Fruit fly (Drosophila melanogaster) whole organism, embryonic: ENCODE results near the gene Rab5.

Experiments used
- Atf3 ChIP-seq: fragments of 200-800 bp; sonication (Bioruptor generic); optimal IDR thresholded peaks from 3 replicates; lab custom pipeline; 2016; ENCODE audit warnings: missing biosample characterization, missing genetic modification characterization
- BtbVII ChIP-seq: fragments of 200-800 bp; sonication (Bioruptor generic); optimal IDR thresholded peaks from 3 replicates; lab custom pipeline; 2017; ENCODE audit warnings: missing biosample characterization, mild to moderate bottlenecking, missing genetic modification characterization
- CG10274 ChIP-seq: fragments of 200-800 bp; sonication (Bioruptor generic); optimal IDR thresholded peaks from 3 replicates; lab custom pipeline; 2017; ENCODE audit warnings: missing biosample characterization, mild to moderate bottlenecking, missing genetic modification characterization
- CG12155 ChIP-seq: fragments of 200-800 bp; sonication (Bioruptor generic); optimal IDR thresholded peaks from 3 replicates; lab custom pipeline; 2016; ENCODE audit warnings: missing biosample characterization, missing genetic modification characterization
- CG12299 ChIP-seq: fragments of 200-800 bp; sonication (Bioruptor generic); optimal IDR thresholded peaks from 2 replicates; lab custom pipeline; 2018; ENCODE audit warnings: missing biosample characterization, mild to moderate bottlenecking, missing genetic modification characterization
- CG12744 ChIP-seq: fragments of 200-800 bp; sonication (Bioruptor generic); optimal IDR thresholded peaks from 2 replicates; lab custom pipeline; 2016; ENCODE audit warnings: missing biosample characterization, missing genetic modification characterization
- CG13123 ChIP-seq: fragments of 200-800 bp; sonication (Bioruptor generic); optimal IDR thresholded peaks from 2 replicates; lab custom pipeline; 2016; ENCODE audit warnings: missing biosample characterization, missing genetic modification characterization
- CG14050 ChIP-seq: fragments of 200-800 bp; sonication (Bioruptor generic); IDR thresholded peaks from 3 replicates; pipeline ENCODE4 v1.3.6; 2022; ENCODE audit warnings: missing biosample characterization, missing genetic modification characterization
- CG14965 ChIP-seq: fragments of 200-800 bp; sonication (Bioruptor generic); optimal IDR thresholded peaks from 2 replicates; lab custom pipeline; 2016; ENCODE audit warnings: missing biosample characterization, missing genetic modification characterization, borderline replicate concordance
- CG1529 ChIP-seq: fragments of 200-800 bp; sonication (Bioruptor generic); optimal IDR thresholded peaks from 3 replicates; lab custom pipeline; 2018; ENCODE audit warnings: missing biosample characterization, missing genetic modification characterization
- CG1602 ChIP-seq: fragments of 200-800 bp; sonication (Bioruptor generic); optimal IDR thresholded peaks from 3 replicates; lab custom pipeline; 2016; ENCODE audit warnings: missing biosample characterization, missing genetic modification characterization
- CG16863 ChIP-seq: fragments of 200-800 bp; sonication (Bioruptor generic); optimal IDR thresholded peaks from 3 replicates; lab custom pipeline; 2016; ENCODE audit warnings: missing biosample characterization, missing genetic modification characterization
- CG1792 ChIP-seq: fragments of 200-800 bp; sonication (Bioruptor generic); optimal IDR thresholded peaks from 2 replicates; lab custom pipeline; 2016; ENCODE audit warnings: missing biosample characterization, missing genetic modification characterization
- CG2116 ChIP-seq: fragments of 200-800 bp; sonication (Bioruptor generic); optimal IDR thresholded peaks from 3 replicates; lab custom pipeline; 2018; ENCODE audit warnings: missing biosample characterization, mild to moderate bottlenecking, missing genetic modification characterization
- CG2199 ChIP-seq: fragments of 200-800 bp; sonication (Bioruptor generic); IDR thresholded peaks from 3 replicates; pipeline ENCODE4 v1.3.6; 2022; ENCODE audit warnings: missing biosample characterization, missing genetic modification characterization
- CG3163 ChIP-seq: fragments of 200-800 bp; sonication (Bioruptor generic); optimal IDR thresholded peaks from 3 replicates; lab custom pipeline; 2016; ENCODE audit warnings: missing biosample characterization, missing genetic modification characterization
- CG33213 ChIP-seq: fragments of 200-800 bp; sonication (Bioruptor generic); optimal IDR thresholded peaks from 3 replicates; lab custom pipeline; 2016; ENCODE audit warnings: missing biosample characterization, missing genetic modification characterization
- CG3726 ChIP-seq: fragments of 200-800 bp; sonication (Bioruptor generic); IDR thresholded peaks from 3 replicates; pipeline ENCODE4, ENCODE4 v1.3.6; 2022; ENCODE audit warnings: missing biosample characterization, missing genetic modification characterization
- CG8089 ChIP-seq: fragments of 200-800 bp; sonication (Bioruptor generic); optimal IDR thresholded peaks from 3 replicates; lab custom pipeline; 2016; ENCODE audit warnings: missing biosample characterization, missing genetic modification characterization
- CG8944 ChIP-seq: fragments of 200-800 bp; sonication (Bioruptor generic); optimal IDR thresholded peaks from 3 replicates; lab custom pipeline; 2016; ENCODE audit warnings: missing biosample characterization, missing genetic modification characterization
- CG9609 ChIP-seq: fragments of 200-800 bp; sonication (Bioruptor generic); optimal IDR thresholded peaks from 3 replicates; lab custom pipeline; 2016; ENCODE audit warnings: missing biosample characterization, missing genetic modification characterization
- CG9817 ChIP-seq: fragments of 200-800 bp; sonication (Bioruptor generic); optimal IDR thresholded peaks from 2 replicates; lab custom pipeline; 2018; ENCODE audit warnings: missing biosample characterization, mild to moderate bottlenecking, missing genetic modification characterization, moderate library complexity
- CTCF ChIP-seq: fragments of 200-800 bp; sonication (Bioruptor generic); optimal IDR thresholded peaks from 2 replicates; lab custom pipeline; 2017; ENCODE audit warnings: missing biosample characterization, mild to moderate bottlenecking, missing genetic modification characterization, moderate library complexity
- CkIIα-i1 ChIP-seq: fragments of 200-800 bp; sonication (Bioruptor generic); IDR thresholded peaks from 2 replicates; pipeline ENCODE4 v1.3.6; 2022; ENCODE audit warnings: missing biosample characterization, missing genetic modification characterization
- CrebB ChIP-seq: fragments of 200-800 bp; sonication (Bioruptor generic); optimal IDR thresholded peaks from 3 replicates; lab custom pipeline; 2018; ENCODE audit warnings: missing biosample characterization, mild to moderate bottlenecking, missing genetic modification characterization
- Ets65A ChIP-seq: fragments of 200-800 bp; sonication (Bioruptor generic); peaks from one replicate; lab custom pipeline; 2016; ENCODE audit warnings: missing biosample characterization, missing genetic modification characterization
- Hr39 ChIP-seq: fragments of >200 bp; optimal IDR thresholded peaks from 2 replicates; lab custom pipeline; 2017
- MBD-R2 ChIP-seq: fragments of 200-800 bp; sonication (Bioruptor generic); IDR thresholded peaks from 2 replicates; pipeline ENCODE4 v1.3.6; 2022; ENCODE audit warnings: missing biosample characterization, missing genetic modification characterization
- Med ChIP-seq: fragments of 200-800 bp; sonication (Bioruptor generic); peaks from one replicate; lab custom pipeline; 2016; ENCODE audit warnings: missing biosample characterization, missing genetic modification characterization, mild to moderate bottlenecking, inconsistent platforms, moderate library complexity
- Mrtf ChIP-seq: fragments of 200-800 bp; sonication (Bioruptor generic); IDR thresholded peaks from 3 replicates; pipeline ENCODE4 v1.3.6; 2022; ENCODE audit warnings: missing biosample characterization, missing genetic modification characterization
- Oli ChIP-seq: fragments of 200-800 bp; sonication (Bioruptor generic); optimal IDR thresholded peaks from 2 replicates; lab custom pipeline; 2018; ENCODE audit warnings: missing biosample characterization, mild to moderate bottlenecking, missing genetic modification characterization, moderate library complexity
- Sox102F ChIP-seq: fragments of 200-800 bp; sonication (Bioruptor generic); optimal IDR thresholded peaks from 2 replicates; lab custom pipeline; 2018; ENCODE audit warnings: missing biosample characterization, mild to moderate bottlenecking, missing genetic modification characterization, moderate library complexity
- Ssrp ChIP-seq: fragments of 200-800 bp; sonication (Bioruptor generic); optimal IDR thresholded peaks from 2 replicates; lab custom pipeline; 2018; ENCODE audit warnings: missing biosample characterization, mild to moderate bottlenecking, missing genetic modification characterization, moderate library complexity
- YL-1 ChIP-seq: fragments of 200-800 bp; sonication (Bioruptor generic); optimal IDR thresholded peaks from 3 replicates; lab custom pipeline; 2017; ENCODE audit warnings: missing biosample characterization, mild to moderate bottlenecking, missing genetic modification characterization
- abd-A ChIP-seq: fragments of 200-800 bp; sonication (Bioruptor generic); optimal IDR thresholded peaks from 3 replicates; lab custom pipeline; 2019; ENCODE audit warnings: missing biosample characterization, mild to moderate bottlenecking, missing genetic modification characterization, moderate library complexity
- al ChIP-seq: fragments of 200-800 bp; sonication (Bioruptor generic); IDR thresholded peaks from 2 replicates; pipeline ENCODE4 v1.3.6; 2022; ENCODE audit warnings: missing biosample characterization, missing genetic modification characterization
- bab2 ChIP-seq: fragments of 200-800 bp; sonication (Bioruptor generic); optimal IDR thresholded peaks from 2 replicates; lab custom pipeline; 2016; ENCODE audit warnings: missing biosample characterization, missing genetic modification characterization
- cg ChIP-seq: fragments of 200-800 bp; sonication (Bioruptor generic); optimal IDR thresholded peaks from 3 replicates; lab custom pipeline; 2019; ENCODE audit warnings: missing biosample characterization, mild to moderate bottlenecking, missing genetic modification characterization, moderate library complexity
- chif ChIP-seq, 2 experiments: fragments of 200-800 bp; sonication (Bioruptor generic); optimal IDR thresholded peaks; 3 replicates each; lab custom pipeline; 2016; ENCODE audit warnings: missing biosample characterization in 2 of 2, missing genetic modification characterization in 2 of 2
- dimm ChIP-seq: fragments of 200-800 bp; sonication (Bioruptor generic); IDR thresholded peaks from 2 replicates; pipeline ENCODE4 v1.3.6; 2022; ENCODE audit warnings: missing biosample characterization, missing genetic modification characterization
- dm ChIP-seq: fragments of 200-800 bp; sonication (Bioruptor generic); optimal IDR thresholded peaks from 3 replicates; lab custom pipeline; 2016; ENCODE audit warnings: missing biosample characterization, missing genetic modification characterization
- gem ChIP-seq: fragments of 200-800 bp; sonication (Bioruptor generic); optimal IDR thresholded peaks from 2 replicates; lab custom pipeline; 2019; ENCODE audit warnings: missing biosample characterization, mild to moderate bottlenecking, missing genetic modification characterization, moderate library complexity
- hkb ChIP-seq, 2 experiments: fragments of 200-800 bp in 1 of 2; fragments of >200 bp in 1 of 2; sonication (Bioruptor generic) in 1 of 2; IDR thresholded peaks in 1 of 2; optimal IDR thresholded peaks in 1 of 2; 2 replicates each; pipeline versions ENCODE4 v1.3.6 to Lab custom; 2017 to 2022; ENCODE audit warnings: missing biosample characterization in 1 of 2, missing genetic modification characterization in 1 of 2
- jing ChIP-seq: fragments of 200-800 bp; sonication (Bioruptor generic); optimal IDR thresholded peaks from 2 replicates; lab custom pipeline; 2018; ENCODE audit warnings: missing biosample characterization, mild to moderate bottlenecking, missing genetic modification characterization
- lbe ChIP-seq: fragments of 200-800 bp; sonication (Bioruptor generic); optimal IDR thresholded peaks from 2 replicates; lab custom pipeline; 2016; ENCODE audit warnings: missing biosample characterization, mild to moderate bottlenecking, missing genetic modification characterization
- nau ChIP-seq: fragments of 200-800 bp; sonication (Bioruptor generic); optimal IDR thresholded peaks from 3 replicates; lab custom pipeline; 2017; ENCODE audit warnings: missing biosample characterization, mild to moderate bottlenecking, missing genetic modification characterization, missing genetic modification reagents
- org-1 ChIP-seq: fragments of 200-800 bp; sonication (Bioruptor generic); optimal IDR thresholded peaks from 2 replicates; lab custom pipeline; 2017; ENCODE audit warnings: missing biosample characterization, missing genetic modification characterization
- pnt ChIP-seq: fragments of 200-800 bp; sonication (Bioruptor generic); optimal IDR thresholded peaks from 3 replicates; lab custom pipeline; 2016; ENCODE audit warnings: missing biosample characterization, missing genetic modification characterization
- pum ChIP-seq: fragments of 200-800 bp; sonication (Bioruptor generic); optimal IDR thresholded peaks from 2 replicates; lab custom pipeline; 2016; ENCODE audit warnings: missing biosample characterization, missing genetic modification characterization
- sens ChIP-seq: fragments of 200-800 bp; sonication (Bioruptor generic); peaks from one replicate; lab custom pipeline; 2016; ENCODE audit warnings: missing biosample characterization, missing genetic modification characterization
- slp2 ChIP-seq: fragments of 200-800 bp; sonication (Bioruptor generic); optimal IDR thresholded peaks from 2 replicates; lab custom pipeline; 2016; ENCODE audit warnings: missing biosample characterization, missing genetic modification characterization
- zf30C ChIP-seq: fragments of 200-800 bp; sonication (Bioruptor generic); optimal IDR thresholded peaks from 3 replicates; lab custom pipeline; 2018; ENCODE audit warnings: missing biosample characterization, mild to moderate bottlenecking, missing genetic modification characterization
- zfh1 ChIP-seq: fragments of 200-800 bp; sonication (Bioruptor generic); IDR thresholded peaks from 3 replicates; pipeline ENCODE4 v1.3.6; 2022; ENCODE audit warnings: missing biosample characterization, missing genetic modification characterization

The Rab5 gene

DNA sequence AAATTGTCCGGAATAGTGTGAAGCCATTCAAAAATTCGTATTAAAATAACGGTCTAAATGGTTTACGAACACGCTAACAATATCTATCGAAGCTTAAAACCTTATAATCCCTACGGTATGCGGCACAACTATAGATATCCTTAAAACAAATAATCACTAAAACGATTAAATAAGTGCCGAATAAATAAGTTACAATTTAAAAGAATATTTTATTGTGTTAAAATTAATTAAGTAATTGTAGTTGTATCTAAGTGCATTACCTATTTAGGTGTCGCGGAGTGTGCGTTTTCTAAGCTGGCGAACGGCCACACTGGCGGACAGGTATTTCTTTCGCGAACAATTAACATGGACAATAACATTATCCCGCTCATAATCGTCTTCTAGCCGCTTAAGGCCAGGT is 15.7 kb upstream of the Rab5 start, which contains the start of gene Eogt (continued):
- TF ChIP-seq CG14965 (GFP tag; lab: Kevin White, UChicago): no peak
- no peak for TF ChIP-seq nau (GFP tag; lab: Kevin White, UChicago)
- TF ChIP-seq dimm: peak; percentile 93
- peak; percentile 76 for TF ChIP-seq abd-A (tag; lab: Kevin White, UChicago)
- peak; percentile 93 for TF ChIP-seq CG9817 (tag; lab: Kevin White, UChicago)
- TF ChIP-seq CG2116 (GFP tag; lab: Kevin White, UChicago): peak; percentile 77
- TF ChIP-seq Mrtf (GFP tag; lab: Robert Waterston, UW): peak; percentile 91
- TF ChIP-seq Atf3 (GFP tag; lab: Kevin White, UChicago): peak; percentile 64
- TF ChIP-seq BtbVII (GFP tag; lab: Kevin White, UChicago): peak; percentile 67
- peak; percentile 86 for TF ChIP-seq jing
- peak; percentile 75 for TF ChIP-seq pum
- TF ChIP-seq CG9609 (GFP tag; lab: Kevin White, UChicago): peak; percentile 64
- TF ChIP-seq gem (tag; lab: Kevin White, UChicago): peak; percentile 98
- peak; percentile 83 for TF ChIP-seq org-1 (GFP tag; lab: Kevin White, UChicago)
- peak; percentile 96 for TF ChIP-seq Ssrp (tag; lab: Kevin White, UChicago)
- TF ChIP-seq CkIIα-i1: no peak; the same call in 1 of the 2 replicates
- TF ChIP-seq Hr39: no peak
- TF ChIP-seq MBD-R2 (GFP tag; lab: Robert Waterston, UW): peak; percentile 95
- peak; percentile 63 for TF ChIP-seq CG8089
- peak; percentile 88 for TF ChIP-seq CG13123 (GFP tag; lab: Kevin White, UChicago)
- peak; percentile 78 for TF ChIP-seq CG1529 (GFP tag; lab: Kevin White, UChicago)
- peak; percentile 55 for TF ChIP-seq CG16863
- peak; percentile 90 for TF ChIP-seq CG12155 (GFP tag; lab: Kevin White, UChicago)
- TF ChIP-seq bab2 (GFP tag; lab: Kevin White, UChicago): peak; percentile 85
- peak; percentile 30 for TF ChIP-seq dm (GFP tag; lab: Kevin White, UChicago)
- TF ChIP-seq CrebB: peak; percentile 91
- TF ChIP-seq CG10274: peak; percentile 53
- TF ChIP-seq CG2199 (GFP tag; lab: Robert Waterston, UW): peak; percentile 96
- peak; percentile 32 for TF ChIP-seq CG3163 (GFP tag; lab: Kevin White, UChicago)
- peak; percentile 95 for TF ChIP-seq Med (GFP tag; lab: Kevin White, UChicago)
- TF ChIP-seq CG8944 (GFP tag; lab: Kevin White, UChicago): peak; percentile 68
- TF ChIP-seq slp2 (GFP tag; lab: Kevin White, UChicago): peak; percentile 63
- peak; percentile 95 for TF ChIP-seq CG3726 (GFP tag; lab: Robert Waterston, UW)
- TF ChIP-seq lbe (GFP tag; lab: Kevin White, UChicago): peak; percentile 90
- TF ChIP-seq pnt (GFP tag; lab: Kevin White, UChicago): peak; percentile 68
- peak; percentile 51 for TF ChIP-seq CTCF (GFP tag; lab: Kevin White, UChicago)
- peak; percentile 68 for TF ChIP-seq CG12744 (GFP tag; lab: Kevin White, UChicago)
- peak; percentile 76 for TF ChIP-seq YL-1 (GFP tag; lab: Kevin White, UChicago)
- peak; percentile 94 for TF ChIP-seq CG14050 (GFP tag; lab: Robert Waterston, UW)
- TF ChIP-seq Ets65A (GFP tag; lab: Kevin White, UChicago): peak; percentile 96
- TF ChIP-seq sens (GFP tag; lab: Kevin White, UChicago): peak; percentile 97
- TF ChIP-seq Oli (tag; lab: Kevin White, UChicago): peak; percentile 93
- TF ChIP-seq CG33213 (GFP tag; lab: Kevin White, UChicago): peak; percentile 48
- peak; percentile 98 for TF ChIP-seq zfh1 (GFP tag; lab: Robert Waterston, UW)
- peak; percentile 69 to 90 for TF ChIP-seq chif (GFP tag; optimal IDR thresholded peaks at IDR 0.05; lab: Kevin White, UChicago)
- no peak for TF ChIP-seq cg
- TF ChIP-seq Sox102F (GFP tag; lab: Kevin White, UChicago): peak; percentile 94
- no peak for TF ChIP-seq hkb (optimal IDR thresholded peaks at IDR 0.05; lab: Kevin White, UChicago)
- peak; percentile 96 for TF ChIP-seq hkb (GFP tag; IDR thresholded peaks at IDR 0.05; lab: Robert Waterston, UW)
- peak; percentile 92 for TF ChIP-seq al
- peak; percentile 27 for TF ChIP-seq CG1792 (GFP tag; lab: Kevin White, UChicago)
- peak; percentile 95 for TF ChIP-seq CG1602
- TF ChIP-seq zf30C (GFP tag; lab: Kevin White, UChicago): no peak
- TF ChIP-seq CG12299 (tag; lab: Kevin White, UChicago): peak; percentile 88
